Worm (Caenorhabditis elegans) whole organism, L3 larva: Measurements from ENCODE around the gene C50C3.19.

Experiments
- R02D3.7 ChIP-seq: fragments of 150-350 bp; optimal IDR thresholded peaks from 2 replicates; lab custom pipeline; 2014; ENCODE audit warnings: missing biosample characterization, missing genetic modification characterization
- ZK546.5 ChIP-seq: sonication (generic microtip); optimal IDR thresholded peaks from 2 replicates; lab custom pipeline; 2017; ENCODE audit warnings: missing biosample characterization, missing genetic modification characterization
- aly-2 ChIP-seq: fragments of 150-350 bp; optimal IDR thresholded peaks from 2 replicates; lab custom pipeline; 2014; ENCODE audit warnings: missing biosample characterization, missing genetic modification characterization
- ama-1 ChIP-seq: fragments of 150-350 bp; optimal IDR thresholded peaks from 2 replicates; lab custom pipeline; 2018
- ceh-16 ChIP-seq: sonication (generic microtip); optimal IDR thresholded peaks from 2 replicates; lab custom pipeline; 2017; ENCODE audit warnings: missing biosample characterization, missing genetic modification characterization
- ceh-28 ChIP-seq: fragments of 150-350 bp; optimal IDR thresholded peaks from 2 replicates; lab custom pipeline; 2014; ENCODE audit warnings: missing biosample characterization, missing genetic modification reagents, missing genetic modification characterization
- ceh-82 ChIP-seq: fragments of 150-350 bp; optimal IDR thresholded peaks from 2 replicates; lab custom pipeline; 2014; ENCODE audit warnings: missing biosample characterization, missing genetic modification characterization
- ceh-9 ChIP-seq: sonication (generic microtip); optimal IDR thresholded peaks from 2 replicates; lab custom pipeline; 2018; ENCODE audit warnings: missing biosample characterization, missing genetic modification characterization
- daf-12 ChIP-seq: fragments of 150-350 bp; optimal IDR thresholded peaks from 2 replicates; lab custom pipeline; 2014; ENCODE audit warnings: missing biosample characterization, missing genetic modification reagents, missing genetic modification characterization
- egl-27 ChIP-seq: sonication (generic microtip); optimal IDR thresholded peaks from 4 replicates; lab custom pipeline; 2017; ENCODE audit warnings: missing biosample characterization, missing genetic modification reagents, missing genetic modification characterization
- egl-5 ChIP-seq: fragments of 150-350 bp; optimal IDR thresholded peaks from 2 replicates; lab custom pipeline; 2017; ENCODE audit warnings: missing biosample characterization, missing genetic modification reagents, missing genetic modification characterization, inconsistent platforms
- elt-1 ChIP-seq: fragments of 150-350 bp; optimal IDR thresholded peaks from 2 replicates; lab custom pipeline; 2014; ENCODE audit warnings: missing biosample characterization, missing genetic modification characterization
- elt-2 ChIP-seq: sonication (generic microtip); optimal IDR thresholded peaks from 2 replicates; lab custom pipeline; 2016; ENCODE audit warnings: missing genetic modification reagents, mild to moderate bottlenecking, missing genetic modification characterization, missing compliant biosample characterization
- elt-3 ChIP-seq, 3 experiments: fragments of 150-350 bp in 1 of 3; sonication (generic microtip) in 2 of 3; optimal IDR thresholded peaks; 2 replicates in 2 of 3; 4 replicates in 1 of 3; lab custom pipeline; 2014 to 2017; ENCODE audit warnings: missing biosample characterization in 3 of 3, missing genetic modification characterization in 3 of 3
- eor-1 ChIP-seq, 2 experiments: fragments of 150-350 bp; optimal IDR thresholded peaks; 2 replicates each; lab custom pipeline; 2014 to 2018; ENCODE audit warnings: missing biosample characterization in 2 of 2, missing genetic modification characterization in 2 of 2
- fkh-10 ChIP-seq: sonication (generic microtip); optimal IDR thresholded peaks from 2 replicates; lab custom pipeline; 2017; ENCODE audit warnings: missing biosample characterization, missing genetic modification reagents, missing genetic modification characterization
- fkh-2 ChIP-seq: fragments of 150-350 bp; optimal IDR thresholded peaks from 2 replicates; lab custom pipeline; 2014; ENCODE audit warnings: missing biosample characterization, missing genetic modification reagents, missing genetic modification characterization
- fos-1 ChIP-seq: fragments of 150-350 bp; optimal IDR thresholded peaks from 2 replicates; lab custom pipeline; 2014; ENCODE audit warnings: missing biosample characterization, missing genetic modification characterization
- hmg-11 ChIP-seq: sonication (generic microtip); optimal IDR thresholded peaks from 2 replicates; lab custom pipeline; 2016; ENCODE audit warnings: missing genetic modification characterization, missing compliant biosample characterization
- jun-1 ChIP-seq: fragments of 150-350 bp; optimal IDR thresholded peaks from 2 replicates; lab custom pipeline; 2014; ENCODE audit warnings: missing biosample characterization, missing genetic modification reagents, missing genetic modification characterization
- lin-15B ChIP-seq: fragments of 150-350 bp; optimal IDR thresholded peaks from 2 replicates; lab custom pipeline; 2014; ENCODE audit warnings: missing biosample characterization, missing genetic modification characterization
- lin-39 ChIP-seq: fragments of 150-350 bp; optimal IDR thresholded peaks from 2 replicates; lab custom pipeline; 2018; ENCODE audit warnings: missing biosample characterization, missing genetic modification reagents, missing genetic modification characterization
- lsy-12 ChIP-seq: sonication (generic microtip); optimal IDR thresholded peaks from 2 replicates; lab custom pipeline; 2016; ENCODE audit warnings: mild to moderate bottlenecking, missing genetic modification characterization, missing compliant biosample characterization
- mdl-1 ChIP-seq: fragments of 150-350 bp; optimal IDR thresholded peaks from 2 replicates; lab custom pipeline; 2014; ENCODE audit warnings: missing biosample characterization, missing genetic modification characterization
- mml-1 ChIP-seq: fragments of 150-350 bp; sonication (generic microtip); optimal IDR thresholded peaks from 3 replicates; lab custom pipeline; 2014; ENCODE audit warnings: missing biosample characterization, missing genetic modification characterization
- nfya-1 ChIP-seq: sonication (generic microtip); optimal IDR thresholded peaks from 2 replicates; lab custom pipeline; 2017; ENCODE audit warnings: missing genetic modification characterization, mild to moderate bottlenecking, missing compliant biosample characterization, antibody characterized with exemption, moderate library complexity; ENCODE audit not compliant: insufficient read depth
- nhr-11 ChIP-seq: fragments of 150-350 bp; optimal IDR thresholded peaks from 2 replicates; lab custom pipeline; 2014; ENCODE audit warnings: missing biosample characterization, missing genetic modification characterization
- nhr-12 ChIP-seq: fragments of 150-350 bp; optimal IDR thresholded peaks from 2 replicates; lab custom pipeline; 2014; ENCODE audit warnings: missing biosample characterization, missing genetic modification characterization
- nhr-23 ChIP-seq: fragments of 150-350 bp; optimal IDR thresholded peaks from 2 replicates; lab custom pipeline; 2014; ENCODE audit warnings: missing biosample characterization, missing genetic modification reagents, missing genetic modification characterization
- nhr-237 ChIP-seq: fragments of 150-350 bp; optimal IDR thresholded peaks from 2 replicates; lab custom pipeline; 2014; ENCODE audit warnings: missing biosample characterization, missing genetic modification characterization
- nhr-25 ChIP-seq: sonication (generic microtip); optimal IDR thresholded peaks from 2 replicates; lab custom pipeline; 2017; ENCODE audit warnings: missing biosample characterization, missing genetic modification characterization
- nhr-28 ChIP-seq: fragments of 150-350 bp; optimal IDR thresholded peaks from 2 replicates; lab custom pipeline; 2014; ENCODE audit warnings: missing biosample characterization, missing genetic modification characterization
- nhr-43 ChIP-seq: sonication (generic microtip); optimal IDR thresholded peaks from 2 replicates; lab custom pipeline; 2016; ENCODE audit warnings: mild to moderate bottlenecking, missing genetic modification characterization, missing compliant biosample characterization; ENCODE audit not compliant: poor library complexity, severe bottlenecking
- nhr-67 ChIP-seq: fragments of 150-350 bp; optimal IDR thresholded peaks from 2 replicates; lab custom pipeline; 2014; ENCODE audit warnings: missing biosample characterization, missing genetic modification characterization
- nhr-76 ChIP-seq: fragments of 150-350 bp; sonication (generic microtip); optimal IDR thresholded peaks from 5 replicates; lab custom pipeline; 2014; ENCODE audit warnings: missing biosample characterization, missing genetic modification characterization
- pha-4 ChIP-seq: fragments of 150-350 bp; optimal IDR thresholded peaks from 2 replicates; lab custom pipeline; 2014; ENCODE audit warnings: missing biosample characterization, missing genetic modification reagents, missing genetic modification characterization
- pqm-1 ChIP-seq: fragments of 150-350 bp; optimal IDR thresholded peaks from 2 replicates; lab custom pipeline; 2017; ENCODE audit warnings: missing biosample characterization, missing genetic modification characterization, inconsistent platforms
- sea-2 ChIP-seq: fragments of 150-350 bp; sonication (generic microtip); optimal IDR thresholded peaks from 4 replicates; lab custom pipeline; 2014; ENCODE audit warnings: missing biosample characterization, missing genetic modification reagents, missing genetic modification characterization
- skn-1 ChIP-seq: fragments of 150-350 bp; optimal IDR thresholded peaks from 2 replicates; lab custom pipeline; 2014; ENCODE audit warnings: missing biosample characterization, missing genetic modification characterization
- snpc-4 ChIP-seq: fragments of 150-350 bp; optimal IDR thresholded peaks from 2 replicates; lab custom pipeline; 2014; ENCODE audit warnings: missing biosample characterization, missing genetic modification characterization
- tbx-2 ChIP-seq: sonication (generic microtip); optimal IDR thresholded peaks from 2 replicates; lab custom pipeline; 2016; ENCODE audit warnings: mild to moderate bottlenecking, missing genetic modification characterization, missing compliant biosample characterization
- unc-39 ChIP-seq: sonication (generic microtip); optimal IDR thresholded peaks from 4 replicates; lab custom pipeline; 2017; ENCODE audit warnings: missing biosample characterization, missing genetic modification characterization
- unc-62 ChIP-seq: fragments of 150-350 bp; sonication (generic microtip); optimal IDR thresholded peaks from 4 replicates; lab custom pipeline; 2014; ENCODE audit warnings: missing biosample characterization, missing genetic modification reagents, missing genetic modification characterization
- zag-1 ChIP-seq: fragments of 150-350 bp; optimal IDR thresholded peaks from 2 replicates; lab custom pipeline; 2014; ENCODE audit warnings: missing biosample characterization, missing genetic modification characterization
- ztf-11 ChIP-seq: fragments of 150-350 bp; optimal IDR thresholded peaks from 2 replicates; lab custom pipeline; 2014; ENCODE audit warnings: missing biosample characterization, missing genetic modification characterization
- ztf-4 ChIP-seq: fragments of 150-350 bp; optimal IDR thresholded peaks from 2 replicates; lab custom pipeline; 2014; ENCODE audit warnings: missing biosample characterization, missing genetic modification characterization

C50C3.19 gene

ce11 chrIII:8190505-8190904, at the start of gene C50C3.19:
Gene C50C3.19, plus strand, starts transcription at chrIII:8190805.
- TF ChIP-seq lin-39 (tag; lab: Kevin White, UChicago) (no peak), unc-62 (GFP tag; lab: Kevin White, UChicago) (no peak), fkh-10 (no peak), tbx-2 (no peak), nhr-25 (no peak), nhr-12 (no peak), daf-12 (tag; lab: Kevin White, UChicago) (no peak), jun-1 (tag; lab: Kevin White, UChicago) (no peak), mdl-1 (no peak), nhr-76 (tag; lab: Kevin White, UChicago) (no peak), egl-27 (tag; lab: Kevin White, UChicago) (no peak), sea-2 (GFP tag; lab: Kevin White, UChicago) (no peak), nhr-28 (no peak), elt-1 (no peak), pha-4 (tag; lab: Kevin White, UChicago) (no peak), skn-1 (tag; lab: Kevin White, UChicago) (no peak), eor-1 (tag; optimal IDR thresholded peaks at IDR 0.05; lab: Kevin White, UChicago) (no peak), nhr-23 (tag; lab: Kevin White, UChicago) (no peak)

- TF ChIP-seq ZK546.5 (tag; lab: Kevin White, UChicago), result no peak
- no peak for TF ChIP-seq nhr-76 (tag; lab: Kevin White, UChicago)
- no peak for TF ChIP-seq ceh-9 (tag; lab: Kevin White, UChicago)
- TF ChIP-seq nhr-23 (tag; lab: Kevin White, UChicago), result no peak
- no peak for TF ChIP-seq nhr-25
- TF ChIP-seq nhr-237 (tag; lab: Kevin White, UChicago), result no peak
- no peak for TF ChIP-seq pha-4 (tag; lab: Kevin White, UChicago)
- TF ChIP-seq unc-39 (tag; lab: Kevin White, UChicago), result no peak
- TF ChIP-seq eor-1 (tag; optimal IDR thresholded peaks at IDR 0.05; lab: Kevin White, UChicago), result no peak
- no peak for TF ChIP-seq nhr-67
- TF ChIP-seq daf-12 (tag; lab: Kevin White, UChicago), result no peak
- no peak for TF ChIP-seq sea-2 (GFP tag; lab: Kevin White, UChicago)
- TF ChIP-seq elt-2 (tag; lab: Kevin White, UChicago), result no peak
These were observed 48.4 kb upstream of the C50C3.19 start for ce11 chrIII:8142217-8142616.

ce11 chrIII:8144574-8145065, 46.0 kb upstream of the C50C3.19 start, which contains the start of the genes C14B9.8 and mrpl-18:
Gene C14B9.8, minus strand, starts transcription at chrIII:8144629.
Gene mrpl-18, plus strand, starts transcription at chrIII:8145015.
- TF ChIP-seq skn-1 (tag; lab: Kevin White, UChicago) (peak; percentile 32), hmg-11 (tag; lab: Kevin White, UChicago) (no peak), pqm-1 (no peak), ZK546.5 (tag; lab: Kevin White, UChicago) (no peak), zag-1 (tag; lab: Kevin White, UChicago) (no peak), mml-1 (tag; lab: Kevin White, UChicago) (no peak), snpc-4 (tag; lab: Kevin White, UChicago) (no peak), ceh-28 (no peak), nhr-12 (no peak), nfya-1 (tag; lab: Kevin White, UChicago) (peak; percentile 70), ztf-11 (tag; lab: Kevin White, UChicago) (no peak), lsy-12 (tag; lab: Kevin White, UChicago) (no peak), lin-39 (tag; lab: Kevin White, UChicago) (peak; percentile 30), nhr-11 (no peak), ceh-16 (no peak), mdl-1 (no peak), nhr-67 (no peak), daf-12 (tag; lab: Kevin White, UChicago) (no peak), lin-15B (tag; lab: Kevin White, UChicago) (peak; percentile 84), fkh-10 (no peak), nhr-237 (tag; lab: Kevin White, UChicago) (no peak), elt-2 (tag; lab: Kevin White, UChicago) (peak; percentile 10), jun-1 (tag; lab: Kevin White, UChicago) (no peak), nhr-43 (tag; lab: Kevin White, UChicago) (peak; percentile 73), unc-62 (GFP tag; lab: Kevin White, UChicago) (no peak), nhr-23 (tag; lab: Kevin White, UChicago) (no peak), pha-4 (tag; lab: Kevin White, UChicago) (peak; percentile 68), ama-1 (lab: Kevin White, UChicago) (no peak), ztf-4 (no peak), nhr-25 (peak; percentile 15), fkh-2 (no peak), nhr-76 (tag; lab: Kevin White, UChicago) (no peak), ceh-82 (tag; lab: Kevin White, UChicago) (peak; percentile 6), egl-5 (no peak), elt-3 (tag; optimal IDR thresholded peaks at IDR 0.05; lab: Kevin White, UChicago) (no peak), unc-39 (tag; lab: Kevin White, UChicago) (no peak), R02D3.7 (tag; lab: Kevin White, UChicago) (no peak), ceh-9 (tag; lab: Kevin White, UChicago) (no peak), nhr-28 (no peak), fos-1 (tag; lab: Kevin White, UChicago) (no peak), elt-1 (no peak), aly-2 (tag; lab: Kevin White, UChicago) (no peak), tbx-2 (no peak), sea-2 (GFP tag; lab: Kevin White, UChicago) (no peak)
